Fruit fly (Drosophila melanogaster) Kc167 (cell line): ENCODE measurements around the gene shd.

Experiments
- Sin3A ChIP-seq: fragments of >200 bp; optimal IDR thresholded peaks from 2 replicates; lab custom pipeline; 2018; ENCODE audit warnings: missing external identifiers
- insv ChIP-seq: fragments of >200 bp; optimal IDR thresholded peaks from 3 replicates; lab custom pipeline; 2018; ENCODE audit warnings: missing external identifiers
- psq ChIP-seq: fragments of >200 bp; optimal IDR thresholded peaks from 2 replicates; lab custom pipeline; 2017; ENCODE audit warnings: missing external identifiers

dm6 chr3L:14645120-14645519 lies 30.9 kb downstream of the shd start:
- TF ChIP-seq psq = no peak
- TF ChIP-seq insv (lab: Kevin White, UChicago) = no peak
- TF ChIP-seq Sin3A (lab: Kevin White, UChicago) = no peak
